Fruit fly (Drosophila melanogaster) whole organism, embryonic: Measurements from ENCODE around the gene Tm1.

Experiments
- Atf6 ChIP-seq: fragments of 200-800 bp; sonication (Bioruptor generic); IDR thresholded peaks from 2 replicates; pipeline ENCODE4 v1.3.6; 2022; ENCODE audit warnings: missing biosample characterization, missing genetic modification characterization
- B-H1 ChIP-seq: fragments of 200-800 bp; sonication (Bioruptor generic); IDR thresholded peaks from 3 replicates; pipeline ENCODE4 v1.3.6; 2022; ENCODE audit warnings: missing biosample characterization, missing genetic modification characterization
- Bdp1 ChIP-seq: fragments of 200-800 bp; sonication (Bioruptor generic); optimal IDR thresholded peaks from 3 replicates; lab custom pipeline; 2016; ENCODE audit warnings: missing biosample characterization, missing genetic modification characterization
- CG10267 ChIP-seq: fragments of 200-800 bp; sonication (Bioruptor generic); optimal IDR thresholded peaks from 2 replicates; lab custom pipeline; 2018; ENCODE audit warnings: missing biosample characterization, mild to moderate bottlenecking, missing genetic modification characterization, moderate library complexity
- CG10462 ChIP-seq: fragments of 200-800 bp; sonication (Bioruptor generic); optimal IDR thresholded peaks from 2 replicates; lab custom pipeline; 2016; ENCODE audit warnings: missing biosample characterization, missing genetic modification characterization
- CG10543 ChIP-seq: fragments of 200-800 bp; sonication (Bioruptor generic); optimal IDR thresholded peaks from 3 replicates; lab custom pipeline; 2017; ENCODE audit warnings: missing biosample characterization, mild to moderate bottlenecking, missing genetic modification characterization, moderate library complexity
- CG10654 ChIP-seq: fragments of 200-800 bp; sonication (Bioruptor generic); optimal IDR thresholded peaks from 2 replicates; lab custom pipeline; 2016; ENCODE audit warnings: missing biosample characterization, missing genetic modification characterization
- CG12104 ChIP-seq: fragments of 200-800 bp; sonication (Bioruptor generic); optimal IDR thresholded peaks from 3 replicates; lab custom pipeline; 2016; ENCODE audit warnings: missing biosample characterization, missing genetic modification characterization
- CG12236 ChIP-seq: fragments of 200-800 bp; sonication (Bioruptor generic); optimal IDR thresholded peaks from 2 replicates; lab custom pipeline; 2016; ENCODE audit warnings: missing biosample characterization, missing genetic modification characterization
- CG1233 ChIP-seq: fragments of 200-800 bp; sonication (Bioruptor generic); optimal IDR thresholded peaks from 4 replicates; lab custom pipeline; 2018; ENCODE audit warnings: missing biosample characterization, mild to moderate bottlenecking, missing genetic modification characterization
- CG13624 ChIP-seq: fragments of 200-800 bp; sonication (Bioruptor generic); optimal IDR thresholded peaks from 2 replicates; lab custom pipeline; 2016; ENCODE audit warnings: missing biosample characterization, missing genetic modification characterization
- CG16863 ChIP-seq: fragments of 200-800 bp; sonication (Bioruptor generic); optimal IDR thresholded peaks from 3 replicates; lab custom pipeline; 2016; ENCODE audit warnings: missing biosample characterization, missing genetic modification characterization
- CG17359 ChIP-seq: fragments of 200-800 bp; sonication (Bioruptor generic); optimal IDR thresholded peaks from 3 replicates; lab custom pipeline; 2018; ENCODE audit warnings: missing biosample characterization, mild to moderate bottlenecking, missing genetic modification characterization, moderate library complexity
- CG17802 ChIP-seq: fragments of 200-800 bp; sonication (Bioruptor generic); optimal IDR thresholded peaks from 2 replicates; lab custom pipeline; 2018; ENCODE audit warnings: missing biosample characterization, mild to moderate bottlenecking, missing genetic modification characterization, moderate library complexity
- CG18619 ChIP-seq: fragments of 200-800 bp; sonication (Bioruptor generic); optimal IDR thresholded peaks from 3 replicates; lab custom pipeline; 2017; ENCODE audit warnings: missing biosample characterization, mild to moderate bottlenecking, missing genetic modification characterization
- CG3995 ChIP-seq: fragments of 200-800 bp; sonication (Bioruptor generic); optimal IDR thresholded peaks from 3 replicates; lab custom pipeline; 2016; ENCODE audit warnings: missing biosample characterization, missing genetic modification characterization
- CG5953 ChIP-seq: fragments of 200-800 bp; sonication (Bioruptor generic); IDR thresholded peaks from 2 replicates; pipeline ENCODE4 v1.3.6; 2022; ENCODE audit warnings: missing biosample characterization, missing genetic modification characterization
- CG6654 ChIP-seq: fragments of 200-800 bp; sonication (Bioruptor generic); optimal IDR thresholded peaks from 2 replicates; lab custom pipeline; 2017; ENCODE audit warnings: missing biosample characterization, mild to moderate bottlenecking, missing genetic modification characterization
- CG7963 ChIP-seq: fragments of 200-800 bp; sonication (Bioruptor generic); IDR thresholded peaks from 3 replicates; pipeline ENCODE4 v1.3.6; 2022; ENCODE audit warnings: missing biosample characterization, missing genetic modification characterization; ENCODE audit not compliant: partially characterized antibody
- CG8944 ChIP-seq: fragments of 200-800 bp; sonication (Bioruptor generic); optimal IDR thresholded peaks from 3 replicates; lab custom pipeline; 2016; ENCODE audit warnings: missing biosample characterization, missing genetic modification characterization
- CrebB ChIP-seq: fragments of 200-800 bp; sonication (Bioruptor generic); optimal IDR thresholded peaks from 3 replicates; lab custom pipeline; 2018; ENCODE audit warnings: missing biosample characterization, mild to moderate bottlenecking, missing genetic modification characterization
- D ChIP-seq, 2 experiments: fragments of 200-800 bp in 1 of 2; fragments of >200 bp in 1 of 2; sonication (Bioruptor generic) in 1 of 2; optimal IDR thresholded peaks; 2 replicates in 1 of 2; 3 replicates in 1 of 2; lab custom pipeline; 2017; ENCODE audit warnings: mild to moderate bottlenecking in 1 of 2, missing biosample characterization in 1 of 2, missing genetic modification characterization in 1 of 2, missing genetic modification reagents in 1 of 2
- D19A ChIP-seq: fragments of 200-800 bp; optimal IDR thresholded peaks from 3 replicates; lab custom pipeline; 2019; ENCODE audit warnings: missing biosample characterization, mild to moderate bottlenecking, missing genetic modification characterization, moderate library complexity
- Dad ChIP-seq: fragments of 200-800 bp; sonication (Bioruptor generic); optimal IDR thresholded peaks from 3 replicates; lab custom pipeline; 2016; ENCODE audit warnings: missing biosample characterization, missing genetic modification characterization
- Deaf1 ChIP-seq: fragments of 200-800 bp; optimal IDR thresholded peaks from 3 replicates; lab custom pipeline; 2019; ENCODE audit warnings: missing biosample characterization, mild to moderate bottlenecking, missing genetic modification characterization, moderate library complexity
- Dfd ChIP-seq, 2 experiments: fragments of >200 bp; optimal IDR thresholded peaks; 2 replicates each; lab custom pipeline; 2017; ENCODE audit warnings: missing biosample characterization in 2 of 2, missing genetic modification characterization in 2 of 2
- Dp ChIP-seq: fragments of 200-800 bp; sonication (Bioruptor generic); optimal IDR thresholded peaks from 2 replicates; lab custom pipeline; 2018; ENCODE audit warnings: missing biosample characterization, mild to moderate bottlenecking, missing genetic modification characterization, moderate library complexity
- Kr ChIP-seq: fragments of 200-800 bp; sonication (Bioruptor generic); optimal IDR thresholded peaks from 2 replicates; lab custom pipeline; 2017; ENCODE audit warnings: missing biosample characterization, mild to moderate bottlenecking, missing genetic modification characterization
- Nf-YB ChIP-seq: fragments of 200-800 bp; sonication (Bioruptor generic); optimal IDR thresholded peaks from 3 replicates; lab custom pipeline; 2019; ENCODE audit warnings: missing biosample characterization, mild to moderate bottlenecking, missing genetic modification characterization, moderate library complexity
- NfI ChIP-seq: fragments of 200-800 bp; sonication (Bioruptor generic); optimal IDR thresholded peaks from 3 replicates; lab custom pipeline; 2018; ENCODE audit warnings: missing biosample characterization, mild to moderate bottlenecking, missing genetic modification characterization, moderate library complexity
- Ptx1 ChIP-seq: fragments of 200-800 bp; sonication (Bioruptor generic); IDR thresholded peaks from 2 replicates; pipeline ENCODE4 v1.3.6; 2022; ENCODE audit warnings: missing biosample characterization, missing genetic modification characterization
- Spps ChIP-seq: fragments of 200-800 bp; sonication (Bioruptor generic); optimal IDR thresholded peaks from 2 replicates; lab custom pipeline; 2018; ENCODE audit warnings: missing biosample characterization, mild to moderate bottlenecking, missing genetic modification characterization
- Trl ChIP-seq, 3 experiments: fragments of >200 bp in 2 of 3; fragments of 200-800 bp in 1 of 3; sonication (Bioruptor generic) in 1 of 3; optimal IDR thresholded peaks; 2 replicates in 1 of 3; 3 replicates in 2 of 3; lab custom pipeline; 2016 to 2017; ENCODE audit warnings: missing biosample characterization in 1 of 3, missing genetic modification characterization in 1 of 3
- ap ChIP-seq: fragments of 200-800 bp; sonication (Bioruptor generic); IDR thresholded peaks from 2 replicates; pipeline ENCODE4 v1.3.6; 2022; ENCODE audit warnings: missing biosample characterization, missing genetic modification characterization
- ara ChIP-seq: fragments of 200-800 bp; sonication (Bioruptor generic); IDR thresholded peaks from 2 replicates; pipeline ENCODE4 v1.3.6; 2022; ENCODE audit warnings: missing biosample characterization, missing genetic modification characterization
- dati ChIP-seq: fragments of 200-800 bp; sonication (Bioruptor generic); IDR thresholded peaks from 2 replicates; pipeline ENCODE4 v1.3.6; 2022; ENCODE audit warnings: missing biosample characterization, missing genetic modification characterization
- dm ChIP-seq: fragments of 200-800 bp; sonication (Bioruptor generic); optimal IDR thresholded peaks from 3 replicates; lab custom pipeline; 2016; ENCODE audit warnings: missing biosample characterization, missing genetic modification characterization
- kay ChIP-seq: fragments of 200-800 bp; sonication (Bioruptor generic); optimal IDR thresholded peaks from 2 replicates; lab custom pipeline; 2016; ENCODE audit warnings: missing biosample characterization, missing genetic modification characterization
- odd ChIP-seq: fragments of 200-800 bp; sonication (Bioruptor generic); optimal IDR thresholded peaks from 2 replicates; lab custom pipeline; 2017; ENCODE audit warnings: missing biosample characterization, mild to moderate bottlenecking, missing genetic modification characterization
- otp ChIP-seq: fragments of 200-800 bp; sonication (Bioruptor generic); IDR thresholded peaks from 3 replicates; pipeline ENCODE4, ENCODE4 v1.3.6; 2022; ENCODE audit warnings: missing biosample characterization, missing genetic modification characterization
- pnt ChIP-seq: fragments of 200-800 bp; sonication (Bioruptor generic); optimal IDR thresholded peaks from 3 replicates; lab custom pipeline; 2016; ENCODE audit warnings: missing biosample characterization, missing genetic modification characterization
- pros ChIP-seq: fragments of 200-800 bp; sonication (Bioruptor generic); optimal IDR thresholded peaks from 3 replicates; lab custom pipeline; 2019; ENCODE audit warnings: missing biosample characterization, mild to moderate bottlenecking, missing genetic modification characterization, moderate library complexity
- ranshi ChIP-seq: fragments of 200-800 bp; sonication (Bioruptor generic); IDR thresholded peaks from 2 replicates; pipeline ENCODE4 v1.3.6; 2022; ENCODE audit warnings: missing biosample characterization, missing genetic modification characterization
- ro ChIP-seq: fragments of 200-800 bp; sonication (Bioruptor generic); IDR thresholded peaks from 2 replicates; pipeline ENCODE4 v1.3.6; 2022; ENCODE audit warnings: missing biosample characterization, missing genetic modification characterization
- sisA ChIP-seq: fragments of 200-800 bp; sonication (Bioruptor generic); IDR thresholded peaks from 2 replicates; pipeline ENCODE4 v1.3.6; 2022; ENCODE audit warnings: missing biosample characterization, missing genetic modification characterization
- trem ChIP-seq: fragments of 200-800 bp; optimal IDR thresholded peaks from 3 replicates; lab custom pipeline; 2019; ENCODE audit warnings: missing biosample characterization, mild to moderate bottlenecking, missing genetic modification characterization, moderate library complexity
- trh ChIP-seq: fragments of 200-800 bp; sonication (Bioruptor generic); optimal IDR thresholded peaks from 2 replicates; lab custom pipeline; 2016; ENCODE audit warnings: missing biosample characterization, missing genetic modification characterization
- twi ChIP-seq: fragments of 200-800 bp; optimal IDR thresholded peaks from 2 replicates; lab custom pipeline; 2019; ENCODE audit warnings: missing biosample characterization, mild to moderate bottlenecking, missing genetic modification characterization, moderate library complexity
- unpg ChIP-seq: fragments of 200-800 bp; sonication (Bioruptor generic); optimal IDR thresholded peaks from 3 replicates; lab custom pipeline; 2018; ENCODE audit warnings: missing biosample characterization, mild to moderate bottlenecking, missing genetic modification characterization, moderate library complexity
- zfh2 ChIP-seq: fragments of 200-800 bp; sonication (Bioruptor generic); optimal IDR thresholded peaks from 2 replicates; lab custom pipeline; 2016; ENCODE audit warnings: missing biosample characterization, missing genetic modification characterization

Tm1 gene

dm6 chr3R:15286024-15286692 is 8.1 kb downstream of the Tm1 start (continued):
- TF ChIP-seq ranshi (GFP tag; lab: Robert Waterston, UW) (no peak), Deaf1 (tag; lab: Kevin White, UChicago) (no peak), CG12236 (GFP tag; lab: Kevin White, UChicago) (no peak), dm (GFP tag; lab: Kevin White, UChicago) (no peak), CG8944 (peak; percentile 3), CrebB (tag; lab: Kevin White, UChicago) (no peak), CG10462 (GFP tag; lab: Kevin White, UChicago) (no peak), CG10543 (GFP tag; lab: Kevin White, UChicago) (peak; percentile 16), NfI (no peak), trh (GFP tag; lab: Kevin White, UChicago) (no peak), Trl (optimal IDR thresholded peaks at IDR 0.05; lab: Kevin White, UChicago) (peak; percentile 44 to 81), Trl (GFP tag; optimal IDR thresholded peaks at IDR 0.05; lab: Kevin White, UChicago) (peak; percentile 58), CG16863 (no peak), twi (no peak), zfh2 (GFP tag; lab: Kevin White, UChicago) (no peak), D (optimal IDR thresholded peaks at IDR 0.05; lab: Kevin White, UChicago) (no peak), D (GFP tag; optimal IDR thresholded peaks at IDR 0.05; lab: Kevin White, UChicago) (no peak), Ptx1 (GFP tag; lab: Robert Waterston, UW) (no peak), CG17802 (no peak), CG12104 (no peak), CG10267 (no peak), D19A (tag; lab: Kevin White, UChicago) (no peak), CG18619 (GFP tag; lab: Kevin White, UChicago) (no peak), ara (GFP tag; lab: Robert Waterston, UW) (no peak), Spps (no peak), Kr (no peak), odd (GFP tag; lab: Kevin White, UChicago) (no peak), CG1233 (GFP tag; lab: Kevin White, UChicago) (no peak), kay (peak; percentile 32), unpg (GFP tag; lab: Kevin White, UChicago) (no peak), dati (GFP tag; lab: Robert Waterston, UW) (no peak), CG7963 (GFP tag; lab: Robert Waterston, UW) (no peak), Atf6 (GFP tag; lab: Robert Waterston, UW) (no peak), CG6654 (GFP tag; lab: Kevin White, UChicago) (no peak), CG13624 (GFP tag; lab: Kevin White, UChicago) (peak; percentile 3), CG5953 (no peak), pnt (GFP tag; lab: Kevin White, UChicago) (no peak), otp (GFP tag; lab: Robert Waterston, UW) (no peak), Bdp1 (GFP tag; lab: Kevin White, UChicago) (no peak), CG17359 (tag; lab: Kevin White, UChicago) (no peak), sisA (GFP tag; lab: Robert Waterston, UW) (no peak), Nf-YB (GFP tag; lab: Kevin White, UChicago) (no peak), Dfd (GFP tag; optimal IDR thresholded peaks at IDR 0.05; lab: Kevin White, UChicago) (no peak), CG3995 (GFP tag; lab: Kevin White, UChicago) (no peak), Dad (GFP tag; lab: Kevin White, UChicago) (no peak), B-H1 (no peak), trem (tag; lab: Kevin White, UChicago) (peak; percentile 37), ro (no peak), pros (GFP tag; lab: Kevin White, UChicago) (no peak), ap (no peak), Dp (GFP tag; lab: Kevin White, UChicago) (peak; percentile 96), CG10654 (GFP tag; lab: Kevin White, UChicago) (no peak)
